Fruit fly (Drosophila melanogaster) whole organism, wandering third instar larva: ENCODE results near the gene indra.

Source experiments
- Hr78 ChIP-seq: fragments of >200 bp; optimal IDR thresholded peaks from 2 replicates; lab custom pipeline; 2017; ENCODE audit warnings: missing biosample characterization, missing genetic modification characterization
- Jra ChIP-seq: sonication (Bioruptor generic); optimal IDR thresholded peaks from 2 replicates; lab custom pipeline; 2016; ENCODE audit warnings: missing biosample characterization, missing genetic modification characterization
- brk ChIP-seq: fragments of 200-800 bp; sonication (Bioruptor generic); optimal IDR thresholded peaks from 2 replicates; lab custom pipeline; 2016; ENCODE audit warnings: missing biosample characterization, mild to moderate bottlenecking, missing genetic modification characterization
- h ChIP-seq: fragments of 200-800 bp; sonication (Bioruptor generic); optimal IDR thresholded peaks from 3 replicates; lab custom pipeline; 2016; ENCODE audit warnings: missing biosample characterization, mild to moderate bottlenecking, missing genetic modification characterization

DNA sequence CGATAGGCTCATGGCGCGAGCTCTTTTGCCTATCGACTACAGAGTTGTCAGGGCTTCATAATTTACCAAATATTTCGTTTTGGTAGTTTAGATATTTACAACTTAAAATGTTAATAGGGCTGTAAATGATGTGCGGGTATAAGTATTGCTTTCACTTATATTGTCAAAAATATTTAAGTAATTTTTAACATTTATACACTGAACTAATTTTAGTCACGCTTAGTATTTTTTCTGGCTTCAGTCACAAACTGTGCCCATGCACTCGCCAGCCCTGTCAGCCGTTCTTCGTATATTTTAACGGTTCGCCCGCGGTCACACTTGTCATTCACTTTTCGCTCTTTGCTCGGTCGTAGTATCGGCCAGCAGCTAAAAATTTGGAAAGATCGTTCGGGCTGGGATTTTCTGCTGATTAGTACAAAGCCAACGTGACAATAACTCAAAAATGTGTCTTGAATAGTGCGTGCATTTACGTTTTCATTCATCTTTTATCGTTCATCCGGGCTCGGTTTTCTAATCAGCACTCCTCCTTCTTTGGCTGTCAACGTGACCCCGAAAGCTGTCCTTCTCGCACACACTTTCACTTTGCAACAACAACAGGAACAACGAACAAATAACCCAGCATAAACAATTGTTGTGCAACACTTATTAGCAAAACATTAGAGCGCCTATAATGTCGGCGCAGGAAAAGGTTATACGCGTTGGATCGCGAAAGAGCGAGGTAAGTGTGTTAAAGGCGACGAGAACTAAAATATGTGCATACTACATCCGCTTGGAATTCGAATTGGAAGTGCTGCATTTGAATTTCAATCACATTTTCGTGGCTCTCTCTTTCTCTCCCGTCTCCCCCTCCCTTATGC is 7.4 kb downstream of the indra start, which contains the start of the genes Hmbs and CG2211:
- TF ChIP-seq h (GFP tag; lab: Kevin White, UChicago) (peak; percentile 94), brk (GFP tag; lab: Kevin White, UChicago) (no peak), Jra (GFP tag; lab: Kevin White, UChicago) (peak; percentile 60), Hr78 (GFP tag; lab: Kevin White, UChicago) (no peak)
